Fruit fly (Drosophila melanogaster): ENCODE results near the gene lush.

lush gene

dm6 chr3L:19559171-19559570 is 46.7 kb downstream of the lush start (continued):
- TF ChIP-seq Med (GFP tag) (peak; percentile 53), Meics (GFP tag; optimal IDR thresholded peaks at IDR 0.05) (no peak), cas (GFP tag; IDR thresholded peaks at IDR 0.05) (no peak), CG31441 (GFP tag; IDR thresholded peaks at IDR 0.05) (no peak), Hand (GFP tag; optimal IDR thresholded peaks at IDR 0.05) (no peak), MTF-1 (GFP tag; optimal IDR thresholded peaks at IDR 0.05; ENCODE audit: borderline replicate concordance) (peak; percentile 5), chn (GFP tag; optimal IDR thresholded peaks at IDR 0.05) (no peak), CG10209 (GFP tag; optimal IDR thresholded peaks at IDR 0.05) (no peak), Ada2b (GFP tag; IDR thresholded peaks at IDR 0.05) (0 out of 2 replicates have a peak, but pooled peaks have one; percentile 4), CG10147 (GFP tag; optimal IDR thresholded peaks at IDR 0.05) (no peak)

- no peak for TF ChIP-seq BEAF-32 (GFP tag; optimal IDR thresholded peaks at IDR 0.05)
- no peak for TF ChIP-seq wek (GFP tag; optimal IDR thresholded peaks at IDR 0.05)
- TF ChIP-seq CG18619 (GFP tag; optimal IDR thresholded peaks at IDR 0.05), result no peak
- peak; percentile 91 for TF ChIP-seq CG13894 (tag; optimal IDR thresholded peaks at IDR 0.05)
- peak; percentile 49 for TF ChIP-seq CG12769 (tag; optimal IDR thresholded peaks at IDR 0.05)
- TF ChIP-seq Atf-2 (GFP tag; optimal IDR thresholded peaks at IDR 0.05), result no peak
- no peak for TF ChIP-seq eyg (GFP tag; optimal IDR thresholded peaks at IDR 0.05)
- peak; percentile 39 for TF ChIP-seq oc (tag; optimal IDR thresholded peaks at IDR 0.05)
- TF ChIP-seq bbx (GFP tag; IDR thresholded peaks at IDR 0.05; ENCODE audit: partially characterized antibody), result 0 out of 2 replicates have a peak, but pooled peaks have one; percentile 2
- TF ChIP-seq gem (tag; optimal IDR thresholded peaks at IDR 0.05), result peak; percentile 1
- 0 out of 3 replicates have a peak, but pooled peaks have one; percentile 33 for TF ChIP-seq CG6791 (GFP tag; IDR thresholded peaks at IDR 0.05; ENCODE audit: partially characterized antibody)
These were observed 47.2 kb downstream of the lush start for dm6 chr3L:19558674-19559073.

- TF ChIP-seq Nf-YA (GFP tag; IDR thresholded peaks at IDR 0.05) (no peak), Scr (GFP tag; IDR thresholded peaks at IDR 0.05; ENCODE audit: partially characterized antibody) (0 out of 2 replicates have a peak, but pooled peaks have one; percentile 10), Sry-β (GFP tag; optimal IDR thresholded peaks at IDR 0.05) (no peak), CG10565 (GFP tag; optimal IDR thresholded peaks at IDR 0.05) (no peak), jigr1 (GFP tag; IDR thresholded peaks at IDR 0.05) (no peak), corto (GFP tag; optimal IDR thresholded peaks at IDR 0.05) (no peak), pho (GFP tag; optimal IDR thresholded peaks at IDR 0.05) (no peak), shn (GFP tag; optimal IDR thresholded peaks at IDR 0.05) (no peak), Ets65A (GFP tag) (no peak), Deaf1 (tag; optimal IDR thresholded peaks at IDR 0.05) (peak; percentile 64), CG33557 (GFP tag; optimal IDR thresholded peaks at IDR 0.05) (no peak), CG13894 (tag; optimal IDR thresholded peaks at IDR 0.05) (peak; percentile 92), CG17385 (GFP tag; optimal IDR thresholded peaks at IDR 0.05) (peak; percentile 82), pzg (GFP tag; optimal IDR thresholded peaks at IDR 0.05) (no peak), sug (tag; optimal IDR thresholded peaks at IDR 0.05) (peak; percentile 21), CG12769 (tag; optimal IDR thresholded peaks at IDR 0.05) (peak; percentile 85), CG7271 (tag; optimal IDR thresholded peaks at IDR 0.05) (no peak), pros (GFP tag; optimal IDR thresholded peaks at IDR 0.05) (peak; percentile 68), grau (tag; optimal IDR thresholded peaks at IDR 0.05) (no peak), CG12659 (GFP tag; optimal IDR thresholded peaks at IDR 0.05) (no peak), CG10543 (GFP tag; optimal IDR thresholded peaks at IDR 0.05) (peak; percentile 51), onecut (GFP tag; IDR thresholded peaks at IDR 0.05) (peak; percentile 23; the same call in 1 of the 2 replicates), sens (GFP tag) (peak; percentile 69), Stat92E (GFP tag; optimal IDR thresholded peaks at IDR 0.05) (no peak), wdn (GFP tag; IDR thresholded peaks at IDR 0.05) (peak; percentile 5; the same call in 1 of the 2 replicates), lbe (GFP tag; optimal IDR thresholded peaks at IDR 0.05) (peak; percentile 28), dimm (GFP tag; IDR thresholded peaks at IDR 0.05) (no peak), eyg (GFP tag; optimal IDR thresholded peaks at IDR 0.05) (no peak), HLH4C (GFP tag; IDR thresholded peaks at IDR 0.05; ENCODE audit: partially characterized antibody) (no peak)
These were observed 47.9 kb downstream of the lush start for dm6 chr3L:19557996-19558375.
